Worm (Caenorhabditis elegans) whole organism, early embryonic: ENCODE data around the gene pha-1.

ENCODE experiments used
- F13C5.2 ChIP-seq: sonication (generic microtip); optimal IDR thresholded peaks from 2 replicates; lab custom pipeline; 2017; ENCODE audit warnings: mild to moderate bottlenecking, missing genetic modification characterization, inconsistent platforms, missing compliant biosample characterization
- aly-1 ChIP-seq: sonication (generic microtip); optimal IDR thresholded peaks from 2 replicates; lab custom pipeline; 2016; ENCODE audit warnings: missing genetic modification characterization, missing compliant biosample characterization
- ama-1 ChIP-seq: fragments of 150-350 bp; optimal IDR thresholded peaks from 2 replicates; lab custom pipeline; 2014
- ceh-36 ChIP-seq: sonication (generic microtip); optimal IDR thresholded peaks from 2 replicates; lab custom pipeline; 2016; ENCODE audit warnings: missing genetic modification characterization, inconsistent platforms, missing compliant biosample characterization
- flt-1 ChIP-seq: fragments of 200-800 bp; sonication (Bioruptor generic); IDR thresholded peaks from 2 replicates; pipeline ENCODE4 v1.3.6; 2022; ENCODE audit warnings: missing genetic modification characterization, missing compliant biosample characterization
- hmbx-1 ChIP-seq: sonication (generic microtip); optimal IDR thresholded peaks from 2 replicates; lab custom pipeline; 2016; ENCODE audit warnings: mild to moderate bottlenecking, missing genetic modification characterization, missing compliant biosample characterization
- pes-1 ChIP-seq: fragments of 200-800 bp; sonication (Bioruptor generic); IDR thresholded peaks from 2 replicates; pipeline ENCODE4 v1.3.6; 2022; ENCODE audit warnings: missing genetic modification reagents, missing genetic modification characterization, missing compliant biosample characterization
- scrt-1 ChIP-seq: fragments of 200-800 bp; sonication (Bioruptor generic); IDR thresholded peaks from 2 replicates; pipeline ENCODE4 v1.3.6; 2022; ENCODE audit warnings: missing genetic modification characterization, missing compliant biosample characterization
- tra-4 ChIP-seq: sonication (generic microtip); optimal IDR thresholded peaks from 2 replicates; lab custom pipeline; 2017; ENCODE audit warnings: missing genetic modification characterization, missing compliant biosample characterization

- TF ChIP-seq F13C5.2 (no peak), tra-4 (tag; lab: Kevin White, UChicago) (no peak), ama-1 (lab: Kevin White, UChicago) (no peak), flt-1 (GFP tag; lab: Robert Waterston, UW) (no peak), hmbx-1 (tag; lab: Kevin White, UChicago) (no peak), ceh-36 (tag; lab: Kevin White, UChicago) (no peak), aly-1 (no peak), scrt-1 (GFP tag; lab: Robert Waterston, UW) (no peak), pes-1 (GFP tag; lab: Robert Waterston, UW) (no peak)
These were observed 35.9 kb upstream of the pha-1 start for ce11 chrIII:11095687-11096086.
